Fruit fly (Drosophila melanogaster) whole organism, embryonic: Measurements from ENCODE around the gene ssp3.
A peak's percentile ranks its signal among the peaks of the same experiment; 100 is the strongest.

Experiments used
- Antp ChIP-seq: fragments of 200-800 bp; sonication (Bioruptor generic); optimal IDR thresholded peaks from 3 replicates; lab custom pipeline; 2016; ENCODE audit warnings: missing biosample characterization, missing genetic modification characterization
- Atf3 ChIP-seq: fragments of 200-800 bp; sonication (Bioruptor generic); optimal IDR thresholded peaks from 3 replicates; lab custom pipeline; 2016; ENCODE audit warnings: missing biosample characterization, missing genetic modification characterization
- B-H1 ChIP-seq: fragments of 200-800 bp; sonication (Bioruptor generic); IDR thresholded peaks from 3 replicates; pipeline ENCODE4 v1.3.6; 2022; ENCODE audit warnings: missing biosample characterization, missing genetic modification characterization
- Bgb ChIP-seq: fragments of 200-800 bp; sonication (Bioruptor generic); IDR thresholded peaks from 2 replicates; pipeline ENCODE4 v1.3.6; 2022; ENCODE audit warnings: missing biosample characterization, missing genetic modification characterization; ENCODE audit not compliant: partially characterized antibody
- CG10366 ChIP-seq: fragments of 200-800 bp; sonication (Bioruptor generic); IDR thresholded peaks from 2 replicates; pipeline ENCODE4 v1.3.6; 2022; ENCODE audit warnings: missing biosample characterization, missing genetic modification characterization
- CG10565 ChIP-seq: fragments of 200-800 bp; sonication (Bioruptor generic); optimal IDR thresholded peaks from 3 replicates; lab custom pipeline; 2016; ENCODE audit warnings: missing biosample characterization, mild to moderate bottlenecking, missing genetic modification characterization
- CG10979 ChIP-seq: fragments of 200-800 bp; sonication (Bioruptor generic); optimal IDR thresholded peaks from 2 replicates; lab custom pipeline; 2018; ENCODE audit warnings: missing biosample characterization, mild to moderate bottlenecking, missing genetic modification characterization, moderate library complexity
- CG12299 ChIP-seq: fragments of 200-800 bp; sonication (Bioruptor generic); optimal IDR thresholded peaks from 2 replicates; lab custom pipeline; 2018; ENCODE audit warnings: missing biosample characterization, mild to moderate bottlenecking, missing genetic modification characterization
- CG1233 ChIP-seq: fragments of 200-800 bp; sonication (Bioruptor generic); optimal IDR thresholded peaks from 4 replicates; lab custom pipeline; 2018; ENCODE audit warnings: missing biosample characterization, mild to moderate bottlenecking, missing genetic modification characterization
- CG13624 ChIP-seq: fragments of 200-800 bp; sonication (Bioruptor generic); optimal IDR thresholded peaks from 2 replicates; lab custom pipeline; 2016; ENCODE audit warnings: missing biosample characterization, missing genetic modification characterization
- CG14441 ChIP-seq: fragments of 200-800 bp; sonication (Bioruptor generic); IDR thresholded peaks from 2 replicates; pipeline ENCODE4 v1.3.6; 2022; ENCODE audit warnings: missing biosample characterization, missing genetic modification characterization
- CG15073 ChIP-seq: fragments of 200-800 bp; sonication (Bioruptor generic); optimal IDR thresholded peaks from 2 replicates; lab custom pipeline; 2016; ENCODE audit warnings: missing biosample characterization, missing genetic modification characterization
- CG17385 ChIP-seq: fragments of 200-800 bp; sonication (Bioruptor generic); optimal IDR thresholded peaks from 3 replicates; lab custom pipeline; 2018; ENCODE audit warnings: missing biosample characterization, mild to moderate bottlenecking, missing genetic modification characterization
- CG17568 ChIP-seq: fragments of 200-800 bp; sonication (Bioruptor generic); optimal IDR thresholded peaks from 2 replicates; lab custom pipeline; 2018; ENCODE audit warnings: missing biosample characterization, mild to moderate bottlenecking, missing genetic modification characterization, moderate library complexity
- CG17802 ChIP-seq: fragments of 200-800 bp; sonication (Bioruptor generic); optimal IDR thresholded peaks from 2 replicates; lab custom pipeline; 2018; ENCODE audit warnings: missing biosample characterization, mild to moderate bottlenecking, missing genetic modification characterization, moderate library complexity
- CG18619 ChIP-seq: fragments of 200-800 bp; sonication (Bioruptor generic); optimal IDR thresholded peaks from 3 replicates; lab custom pipeline; 2017; ENCODE audit warnings: missing biosample characterization, mild to moderate bottlenecking, missing genetic modification characterization
- CG30403 ChIP-seq: fragments of 200-800 bp; sonication (Bioruptor generic); optimal IDR thresholded peaks from 3 replicates; lab custom pipeline; 2016; ENCODE audit warnings: missing biosample characterization, missing genetic modification characterization
- CG4404 ChIP-seq: fragments of 200-800 bp; sonication (Bioruptor generic); IDR thresholded peaks from 2 replicates; pipeline ENCODE4 v1.3.6; 2022; ENCODE audit warnings: missing biosample characterization, missing genetic modification characterization
- CG5953 ChIP-seq: fragments of 200-800 bp; sonication (Bioruptor generic); IDR thresholded peaks from 2 replicates; pipeline ENCODE4 v1.3.6; 2022; ENCODE audit warnings: missing biosample characterization, missing genetic modification characterization
- CG6791 ChIP-seq: fragments of 200-800 bp; sonication (Bioruptor generic); IDR thresholded peaks from 3 replicates; pipeline ENCODE4 v1.3.6; 2022; ENCODE audit warnings: missing biosample characterization, missing genetic modification characterization; ENCODE audit not compliant: partially characterized antibody
- CG6813 ChIP-seq: fragments of 200-800 bp; sonication (Bioruptor generic); optimal IDR thresholded peaks from 2 replicates; lab custom pipeline; 2017; ENCODE audit warnings: missing biosample characterization, missing genetic modification characterization, mild to moderate bottlenecking, moderate library complexity, missing genetic modification reagents
- CG7372 ChIP-seq: fragments of 200-800 bp; sonication (Bioruptor generic); IDR thresholded peaks from 2 replicates; pipeline ENCODE4 v1.3.6; 2022; ENCODE audit warnings: missing biosample characterization, missing genetic modification characterization
- CG8281 ChIP-seq: fragments of 200-800 bp; sonication (Bioruptor generic); optimal IDR thresholded peaks from 2 replicates; lab custom pipeline; 2018; ENCODE audit warnings: missing biosample characterization, mild to moderate bottlenecking, missing genetic modification characterization, moderate library complexity
- CG8290 ChIP-seq, 3 experiments: fragments of 200-800 bp; sonication (Bioruptor generic); optimal IDR thresholded peaks; 2 replicates each; lab custom pipeline; 2016 to 2019; ENCODE audit warnings: missing biosample characterization in 3 of 3, missing genetic modification characterization in 3 of 3, mild to moderate bottlenecking in 2 of 3, moderate library complexity in 1 of 3
- CG8478 ChIP-seq: fragments of >200 bp; optimal IDR thresholded peaks from 2 replicates; lab custom pipeline; 2018
- D19A ChIP-seq: fragments of 200-800 bp; optimal IDR thresholded peaks from 3 replicates; lab custom pipeline; 2019; ENCODE audit warnings: missing biosample characterization, mild to moderate bottlenecking, missing genetic modification characterization, moderate library complexity
- D19B ChIP-seq: fragments of 200-800 bp; sonication (Bioruptor generic); optimal IDR thresholded peaks from 2 replicates; lab custom pipeline; 2017; ENCODE audit warnings: missing biosample characterization, mild to moderate bottlenecking, missing genetic modification characterization
- Dll ChIP-seq: fragments of 200-800 bp; sonication (Bioruptor generic); IDR thresholded peaks from 4 replicates; pipeline ENCODE4 v1.3.6; 2022; ENCODE audit warnings: missing biosample characterization, missing genetic modification characterization; ENCODE audit not compliant: partially characterized antibody
- Eip74EF ChIP-seq, 2 experiments: fragments of 200-800 bp in 1 of 2; fragments of >200 bp in 1 of 2; sonication (Bioruptor generic) in 1 of 2; optimal IDR thresholded peaks; 2 replicates each; lab custom pipeline; 2017 to 2019; ENCODE audit warnings: missing biosample characterization in 2 of 2, missing genetic modification characterization in 2 of 2, mild to moderate bottlenecking in 1 of 2, moderate library complexity in 1 of 2
- Ets97D ChIP-seq: fragments of 200-800 bp; sonication (Bioruptor generic); optimal IDR thresholded peaks from 3 replicates; lab custom pipeline; 2016; ENCODE audit warnings: missing biosample characterization, missing genetic modification characterization
- Opbp ChIP-seq: fragments of 200-800 bp; sonication (Bioruptor generic); IDR thresholded peaks from 3 replicates; pipeline ENCODE4 v1.3.6; 2022; ENCODE audit warnings: missing biosample characterization, missing genetic modification characterization; ENCODE audit not compliant: partially characterized antibody
- Ravus ChIP-seq: fragments of 200-800 bp; sonication (Bioruptor generic); IDR thresholded peaks from 2 replicates; pipeline ENCODE4 v1.3.6; 2022; ENCODE audit warnings: missing biosample characterization, missing genetic modification characterization
- Side ChIP-seq: fragments of 200-800 bp; sonication (Bioruptor generic); optimal IDR thresholded peaks from 2 replicates; lab custom pipeline; 2016; ENCODE audit warnings: missing biosample characterization, missing genetic modification characterization
- Ssrp ChIP-seq: fragments of 200-800 bp; sonication (Bioruptor generic); optimal IDR thresholded peaks from 2 replicates; lab custom pipeline; 2018; ENCODE audit warnings: missing biosample characterization, mild to moderate bottlenecking, missing genetic modification characterization, moderate library complexity
- Usf ChIP-seq: fragments of 200-800 bp; sonication (Bioruptor generic); optimal IDR thresholded peaks from 2 replicates; lab custom pipeline; 2017; ENCODE audit warnings: missing genotype, missing biosample characterization, missing genetic modification characterization
- Xrp1 ChIP-seq: fragments of 200-800 bp; sonication (Bioruptor generic); IDR thresholded peaks from 2 replicates; pipeline ENCODE4 v1.3.6; 2022; ENCODE audit warnings: missing biosample characterization, missing genetic modification characterization
- ara ChIP-seq: fragments of 200-800 bp; sonication (Bioruptor generic); IDR thresholded peaks from 2 replicates; pipeline ENCODE4 v1.3.6; 2022; ENCODE audit warnings: missing biosample characterization, missing genetic modification characterization
- bbx ChIP-seq: fragments of 200-800 bp; sonication (Bioruptor generic); IDR thresholded peaks from 2 replicates; pipeline ENCODE4 v1.3.6; 2022; ENCODE audit warnings: missing biosample characterization, missing genetic modification characterization; ENCODE audit not compliant: partially characterized antibody
- bcd ChIP-seq: fragments of 200-800 bp; sonication (Bioruptor generic); optimal IDR thresholded peaks from 2 replicates; lab custom pipeline; 2017; ENCODE audit warnings: missing biosample characterization, mild to moderate bottlenecking, missing genetic modification characterization
- cato ChIP-seq: fragments of 200-800 bp; sonication (Bioruptor generic); optimal IDR thresholded peaks from 2 replicates; lab custom pipeline; 2016; ENCODE audit warnings: missing biosample characterization, missing genetic modification characterization, borderline replicate concordance
- dmrt11E ChIP-seq: fragments of 200-800 bp; sonication (Bioruptor generic); optimal IDR thresholded peaks from 3 replicates; lab custom pipeline; 2018; ENCODE audit warnings: missing biosample characterization, mild to moderate bottlenecking, missing genetic modification characterization, moderate library complexity
- fd102C ChIP-seq: fragments of 200-800 bp; sonication (Bioruptor generic); optimal IDR thresholded peaks from 2 replicates; lab custom pipeline; 2018; ENCODE audit warnings: missing biosample characterization, mild to moderate bottlenecking, missing genetic modification characterization, moderate library complexity
- kay ChIP-seq: fragments of 200-800 bp; sonication (Bioruptor generic); optimal IDR thresholded peaks from 2 replicates; lab custom pipeline; 2016; ENCODE audit warnings: missing biosample characterization, missing genetic modification characterization
- nerfin-1 ChIP-seq: fragments of 200-800 bp; sonication (Bioruptor generic); optimal IDR thresholded peaks from 3 replicates; lab custom pipeline; 2019; ENCODE audit warnings: missing biosample characterization, mild to moderate bottlenecking, missing genetic modification characterization, moderate library complexity
- pho ChIP-seq: fragments of 200-800 bp; sonication (Bioruptor generic); optimal IDR thresholded peaks from 2 replicates; lab custom pipeline; 2016; ENCODE audit warnings: missing biosample characterization, missing genetic modification characterization
- sc ChIP-seq, 3 experiments: fragments of >200 bp in 2 of 3; fragments of 200-800 bp in 1 of 3; sonication (Bioruptor generic) in 1 of 3; optimal IDR thresholded peaks; 2 replicates in 2 of 3; 3 replicates in 1 of 3; lab custom pipeline; 2017; ENCODE audit warnings: mild to moderate bottlenecking in 1 of 3, missing biosample characterization in 1 of 3, missing genetic modification characterization in 1 of 3, missing genetic modification reagents in 1 of 3
- sqz ChIP-seq: fragments of 200-800 bp; sonication (Bioruptor generic); optimal IDR thresholded peaks from 3 replicates; lab custom pipeline; 2018; ENCODE audit warnings: missing biosample characterization, mild to moderate bottlenecking, missing genetic modification characterization
- tap ChIP-seq: fragments of 200-800 bp; optimal IDR thresholded peaks from 3 replicates; lab custom pipeline; 2019; ENCODE audit warnings: missing biosample characterization, mild to moderate bottlenecking, missing genetic modification characterization, moderate library complexity
- ttk ChIP-seq: fragments of 200-800 bp; sonication (Bioruptor generic); IDR thresholded peaks from 2 replicates; pipeline ENCODE4 v2.1.2; 2022; ENCODE audit warnings: missing biosample characterization, missing genetic modification characterization
- zfh1 ChIP-seq: fragments of 200-800 bp; sonication (Bioruptor generic); IDR thresholded peaks from 3 replicates; pipeline ENCODE4 v1.3.6; 2022; ENCODE audit warnings: missing biosample characterization, missing genetic modification characterization

The ssp3 gene

DNA sequence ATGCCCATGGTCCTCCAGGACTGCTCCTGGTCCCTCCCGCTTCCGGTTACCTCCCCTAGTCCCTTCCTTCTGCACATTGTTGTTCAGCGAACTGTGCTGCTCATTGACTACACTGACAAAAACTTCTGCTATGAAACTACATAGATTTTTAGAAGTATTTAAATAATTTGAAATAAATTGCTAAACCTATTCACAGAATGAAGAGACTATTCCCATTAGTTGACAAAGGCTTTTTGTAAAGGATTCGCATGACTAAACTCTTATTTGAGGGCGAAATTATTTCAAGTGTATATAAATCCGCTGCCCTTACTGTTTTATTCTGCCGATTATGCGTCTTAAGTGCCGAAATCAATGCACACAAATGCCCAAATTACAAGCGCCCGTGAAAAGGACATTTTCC lies 22.5 kb downstream of the ssp3 start (continued):
- peak; percentile 69 for TF ChIP-seq ara (GFP tag; lab: Robert Waterston, UW)
- TF ChIP-seq CG8478 (lab: Kevin White, UChicago), result no peak
- TF ChIP-seq Ssrp, result peak; percentile 47
- TF ChIP-seq Ravus (GFP tag; lab: Robert Waterston, UW), result no peak
- TF ChIP-seq zfh1 (GFP tag; lab: Robert Waterston, UW), result peak; percentile 67
- no peak for TF ChIP-seq Opbp (GFP tag; lab: Robert Waterston, UW)
- peak; percentile 39 for TF ChIP-seq CG6813 (GFP tag; lab: Kevin White, UChicago)
- peak; percentile 13 for TF ChIP-seq CG17385 (GFP tag; lab: Kevin White, UChicago)
- no peak for TF ChIP-seq CG13624 (GFP tag; lab: Kevin White, UChicago)
- TF ChIP-seq Dll (GFP tag; lab: Robert Waterston, UW), result no peak
- peak; percentile 54 for TF ChIP-seq CG4404 (GFP tag; lab: Robert Waterston, UW)
- no peak for TF ChIP-seq CG18619
- peak; percentile 36 for TF ChIP-seq bcd (GFP tag; lab: Kevin White, UChicago)
- TF ChIP-seq Eip74EF (GFP tag; optimal IDR thresholded peaks at IDR 0.05; lab: Kevin White, UChicago), result no peak
- TF ChIP-seq CG17568 (GFP tag; lab: Kevin White, UChicago), result peak; percentile 21
- TF ChIP-seq CG6791 (GFP tag; lab: Robert Waterston, UW), result no peak
- peak; percentile 49 for TF ChIP-seq nerfin-1
- TF ChIP-seq sqz, result no peak
- no peak for TF ChIP-seq CG5953 (GFP tag; lab: Robert Waterston, UW)
- no peak for TF ChIP-seq CG7372 (GFP tag; lab: Robert Waterston, UW)
- peak; percentile 45 for TF ChIP-seq tap (tag; lab: Kevin White, UChicago)
- TF ChIP-seq CG17802 (tag; lab: Kevin White, UChicago), result no peak
- peak; percentile 12 for TF ChIP-seq Ets97D (GFP tag; lab: Kevin White, UChicago)
- TF ChIP-seq CG14441 (GFP tag; lab: Robert Waterston, UW), result no peak
- no peak for TF ChIP-seq B-H1 (GFP tag; lab: Robert Waterston, UW)
- peak; percentile 89 for TF ChIP-seq dmrt11E (tag; lab: Kevin White, UChicago)
- no peak for TF ChIP-seq CG8290 (GFP tag; optimal IDR thresholded peaks at IDR 0.05; lab: Kevin White, UChicago)
- TF ChIP-seq CG8290 (tag; optimal IDR thresholded peaks at IDR 0.05; lab: Kevin White, UChicago), result no peak
- TF ChIP-seq ttk, result no peak
- TF ChIP-seq Usf (GFP tag; lab: Kevin White, UChicago), result no peak
- peak; percentile 53 for TF ChIP-seq CG30403 (GFP tag; lab: Kevin White, UChicago)
- TF ChIP-seq CG15073 (GFP tag; lab: Kevin White, UChicago), result no peak
- TF ChIP-seq sc (optimal IDR thresholded peaks at IDR 0.05; lab: Kevin White, UChicago), result no peak
- peak; percentile 56 for TF ChIP-seq sc (GFP tag; optimal IDR thresholded peaks at IDR 0.05; lab: Kevin White, UChicago)
- peak; percentile 75 for TF ChIP-seq Xrp1
- TF ChIP-seq CG12299 (tag; lab: Kevin White, UChicago), result no peak
- peak; percentile 54 for TF ChIP-seq CG1233
- peak; percentile 54 for TF ChIP-seq fd102C (GFP tag; lab: Kevin White, UChicago)
- no peak for TF ChIP-seq CG10366 (GFP tag; lab: Robert Waterston, UW)
- no peak for TF ChIP-seq cato (GFP tag; lab: Kevin White, UChicago)
- TF ChIP-seq Side (GFP tag; lab: Kevin White, UChicago), result no peak
- no peak for TF ChIP-seq Bgb (GFP tag; lab: Robert Waterston, UW)
- TF ChIP-seq kay (GFP tag; lab: Kevin White, UChicago), result no peak
- TF ChIP-seq CG8281 (tag; lab: Kevin White, UChicago), result peak; percentile 8
- TF ChIP-seq Antp (GFP tag; lab: Kevin White, UChicago), result peak; percentile 9
- no peak for TF ChIP-seq pho
- TF ChIP-seq D19B (GFP tag; lab: Kevin White, UChicago), result no peak
- no peak for TF ChIP-seq bbx (GFP tag; lab: Robert Waterston, UW)
- TF ChIP-seq Atf3, result no peak
- TF ChIP-seq CG10979 (tag; lab: Kevin White, UChicago), result peak; percentile 78
- TF ChIP-seq D19A (tag; lab: Kevin White, UChicago), result peak; percentile 67
- TF ChIP-seq CG10565 (GFP tag; lab: Kevin White, UChicago), result no peak
